Fruit fly (Drosophila melanogaster) whole organism, pupa: ENCODE results near the gene beat-Ic.

Experiments used
- CG10348 ChIP-seq: fragments of 200-800 bp; sonication (Bioruptor generic); IDR thresholded peaks from 2 replicates; pipeline ENCODE4 v1.3.6; 2022; ENCODE audit warnings: missing biosample characterization, missing genetic modification characterization
- CG12605 ChIP-seq: fragments of 200-800 bp; sonication (Bioruptor generic); IDR thresholded peaks from 2 replicates; pipeline ENCODE4 v1.3.6; 2022; ENCODE audit warnings: missing biosample characterization, missing genetic modification characterization
- CG13204 ChIP-seq: fragments of 200-800 bp; sonication (Bioruptor generic); optimal IDR thresholded peaks from 2 replicates; lab custom pipeline; 2018; ENCODE audit warnings: missing biosample characterization, mild to moderate bottlenecking, missing genetic modification characterization, moderate library complexity
- CG14655 ChIP-seq: fragments of 200-800 bp; sonication (Bioruptor generic); optimal IDR thresholded peaks from 3 replicates; lab custom pipeline; 2017; ENCODE audit warnings: mild to moderate bottlenecking, missing biosample characterization, missing genetic modification reagents, missing genetic modification characterization
- CG15710 ChIP-seq: fragments of 200-800 bp; sonication (Bioruptor generic); optimal IDR thresholded peaks from 2 replicates; lab custom pipeline; 2018; ENCODE audit warnings: missing biosample characterization, mild to moderate bottlenecking, missing genetic modification characterization, moderate library complexity
- CG17806 ChIP-seq: fragments of 200-800 bp; sonication (Bioruptor generic); optimal IDR thresholded peaks from 2 replicates; lab custom pipeline; 2018; ENCODE audit warnings: missing biosample characterization, mild to moderate bottlenecking, missing genetic modification characterization, moderate library complexity
- CG32121 ChIP-seq: fragments of 200-800 bp; sonication (Bioruptor generic); IDR thresholded peaks from 2 replicates; pipeline ENCODE4 v1.3.6; 2022; ENCODE audit warnings: missing biosample characterization, missing genetic modification characterization
- CG34367 ChIP-seq: fragments of 200-800 bp; sonication (Bioruptor generic); optimal IDR thresholded peaks from 2 replicates; lab custom pipeline; 2018; ENCODE audit warnings: missing biosample characterization, mild to moderate bottlenecking, missing genetic modification characterization
- CG4496 ChIP-seq: fragments of 200-800 bp; sonication (Bioruptor generic); IDR thresholded peaks from 3 replicates; pipeline ENCODE4 v1.3.6; 2022; ENCODE audit warnings: missing biosample characterization, missing genetic modification characterization
- CG8159 ChIP-seq: fragments of 200-800 bp; sonication (Bioruptor generic); optimal IDR thresholded peaks from 3 replicates; lab custom pipeline; 2018; ENCODE audit warnings: missing biosample characterization, mild to moderate bottlenecking, missing genetic modification characterization, moderate library complexity
- CG8301 ChIP-seq: fragments of 200-800 bp; sonication (Bioruptor generic); optimal IDR thresholded peaks from 2 replicates; lab custom pipeline; 2018; ENCODE audit warnings: missing biosample characterization, mild to moderate bottlenecking, missing genetic modification characterization
- CG9948 ChIP-seq: fragments of 200-800 bp; sonication (Bioruptor generic); optimal IDR thresholded peaks from 2 replicates; lab custom pipeline; 2018; ENCODE audit warnings: missing biosample characterization, mild to moderate bottlenecking, missing genetic modification characterization, moderate library complexity
- D1 ChIP-seq: fragments of 200-800 bp; sonication (Bioruptor generic); optimal IDR thresholded peaks from 2 replicates; lab custom pipeline; 2018; ENCODE audit warnings: missing biosample characterization, mild to moderate bottlenecking, missing genetic modification characterization, moderate library complexity
- EcR ChIP-seq: fragments of 200-800 bp; sonication (Bioruptor generic); optimal IDR thresholded peaks from 3 replicates; lab custom pipeline; 2019; ENCODE audit warnings: missing biosample characterization, missing genetic modification characterization, mild to moderate bottlenecking, moderate library complexity, missing genetic modification reagents
- Ets98B ChIP-seq: fragments of 200-800 bp; sonication (Bioruptor generic); IDR thresholded peaks from 2 replicates; pipeline ENCODE4 v1.3.6; 2022; ENCODE audit warnings: missing biosample characterization, missing genetic modification characterization
- Pif1A ChIP-seq: fragments of 200-800 bp; sonication (Bioruptor generic); optimal IDR thresholded peaks from 3 replicates; lab custom pipeline; 2016; ENCODE audit warnings: missing biosample characterization, missing genetic modification characterization
- Pif1B ChIP-seq: fragments of 200-800 bp; sonication (Bioruptor generic); optimal IDR thresholded peaks from 3 replicates; lab custom pipeline; 2016; ENCODE audit warnings: missing biosample characterization, missing genetic modification characterization
- Snoo ChIP-seq: fragments of 200-800 bp; sonication (Bioruptor generic); optimal IDR thresholded peaks from 3 replicates; lab custom pipeline; 2017; ENCODE audit warnings: missing biosample characterization, mild to moderate bottlenecking, missing genetic modification characterization, inconsistent platforms
- fd96Ca ChIP-seq: fragments of 200-800 bp; sonication (Bioruptor generic); IDR thresholded peaks from 3 replicates; pipeline ENCODE4 v1.3.6; 2022; ENCODE audit warnings: missing biosample characterization, missing genetic modification characterization
- gl ChIP-seq: fragments of 200-800 bp; sonication (Bioruptor generic); optimal IDR thresholded peaks from 2 replicates; lab custom pipeline; 2018; ENCODE audit warnings: missing biosample characterization, mild to moderate bottlenecking, missing genetic modification characterization
- rn ChIP-seq: fragments of 200-800 bp; sonication (Bioruptor generic); IDR thresholded peaks from 2 replicates; pipeline ENCODE4 v1.3.6; 2022; ENCODE audit warnings: missing biosample characterization, missing genetic modification characterization

Gene beat-Ic

DNA sequence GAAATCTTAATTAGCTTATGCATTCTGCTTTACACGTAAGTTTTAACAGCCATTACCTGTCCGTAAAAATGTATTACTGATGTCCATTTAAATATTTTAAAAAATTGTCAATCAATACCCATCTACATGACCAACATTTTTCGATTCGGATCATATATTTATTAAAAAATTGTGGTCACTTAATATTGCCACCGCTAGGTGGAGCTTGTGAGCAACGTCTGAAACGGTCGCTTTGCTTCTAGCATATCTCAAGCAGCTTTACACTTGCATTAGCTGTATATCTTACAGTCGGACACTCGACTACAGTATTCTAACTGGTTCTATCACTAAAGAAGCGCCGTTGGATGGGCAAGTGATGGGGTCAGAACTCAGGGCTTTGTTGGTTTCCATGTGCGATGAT is 26.6 kb downstream of the beat-Ic start:
- TF ChIP-seq EcR (GFP tag; lab: Kevin White, UChicago) (no peak), CG17806 (tag; lab: Kevin White, UChicago) (no peak), D1 (tag; lab: Kevin White, UChicago) (no peak), CG12605 (GFP tag; lab: Robert Waterston, UW) (no peak), Pif1B (GFP tag; lab: Kevin White, UChicago) (no peak), CG9948 (tag; lab: Kevin White, UChicago) (no peak), CG8159 (tag; lab: Kevin White, UChicago) (no peak)
- TF ChIP-seq, all 21 proteins: peak for 0

DNA sequence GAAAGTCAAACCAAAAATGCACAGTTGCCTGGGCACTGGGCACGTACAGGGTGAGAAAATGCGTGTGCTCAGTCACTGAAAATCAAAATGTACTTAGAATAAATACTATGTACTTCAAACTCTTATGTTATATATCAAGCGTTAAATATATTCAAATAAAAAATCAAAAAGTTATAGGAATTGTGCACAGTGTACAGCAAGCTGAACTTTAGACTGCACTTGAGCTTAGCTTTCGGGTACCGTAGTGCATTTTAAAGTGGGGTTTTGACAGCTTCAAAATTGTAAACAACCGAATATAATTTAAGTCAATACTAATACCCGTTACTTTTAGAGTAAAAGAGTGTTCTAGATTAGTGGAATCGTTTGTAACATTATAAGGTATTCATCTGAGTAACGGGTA is 40.2 kb downstream of the beat-Ic start:
- no peak for TF ChIP-seq Pif1B (GFP tag; lab: Kevin White, UChicago)
- TF ChIP-seq CG8301 (tag; lab: Kevin White, UChicago), result no peak
- TF ChIP-seq Pif1A (GFP tag; lab: Kevin White, UChicago), result no peak
- TF ChIP-seq CG14655 (GFP tag; lab: Kevin White, UChicago), result no peak
- TF ChIP-seq CG32121 (GFP tag; lab: Robert Waterston, UW), result no peak
- no peak for TF ChIP-seq CG9948 (tag; lab: Kevin White, UChicago)
- no peak for TF ChIP-seq rn
- TF ChIP-seq CG13204 (GFP tag; lab: Kevin White, UChicago), result no peak
- no peak for TF ChIP-seq CG34367
- TF ChIP-seq CG15710 (tag; lab: Kevin White, UChicago), result no peak
- no peak for TF ChIP-seq CG10348 (GFP tag; lab: Robert Waterston, UW)
- TF ChIP-seq EcR (GFP tag; lab: Kevin White, UChicago), result no peak
- no peak for TF ChIP-seq Snoo (tag; lab: Kevin White, UChicago)
- TF ChIP-seq CG4496, result no peak
- no peak for TF ChIP-seq fd96Ca
- no peak for TF ChIP-seq D1 (tag; lab: Kevin White, UChicago)
- TF ChIP-seq, all 21 proteins: peak for 0

DNA sequence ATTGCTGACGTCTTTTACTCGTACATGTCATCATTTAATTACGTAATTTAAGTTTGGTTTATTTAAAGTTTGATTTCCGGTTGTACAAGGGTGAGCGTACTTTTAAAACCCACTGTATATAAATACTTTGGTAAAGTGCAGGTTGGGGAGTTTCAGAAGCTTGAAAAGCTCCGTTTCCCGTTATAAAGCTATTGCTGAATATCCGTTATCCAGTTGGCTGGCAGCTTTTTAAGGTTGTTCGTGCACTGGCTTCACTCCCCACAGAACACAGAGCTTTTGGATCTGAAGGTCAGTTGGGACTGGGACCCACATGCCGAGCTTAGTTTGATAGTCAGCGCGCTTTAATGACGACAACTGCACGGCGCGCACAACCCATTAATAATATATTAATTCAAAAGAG is 41.6 kb downstream of the beat-Ic start, which contains the start of the genes BicC and CG45084:
BicC (plus strand) TSS at position 321 of the 400 bp plus-strand sequence.
CG45084 (plus strand) TSS at position 321 of the 400 bp plus-strand sequence.
- TF ChIP-seq CG17806 (tag; lab: Kevin White, UChicago), result no peak
- no peak for TF ChIP-seq CG8301 (tag; lab: Kevin White, UChicago)
- no peak for TF ChIP-seq EcR (GFP tag; lab: Kevin White, UChicago)
- TF ChIP-seq Ets98B, result no peak
- no peak for TF ChIP-seq Pif1A (GFP tag; lab: Kevin White, UChicago)
- TF ChIP-seq rn, result no peak
- TF ChIP-seq Snoo (tag; lab: Kevin White, UChicago), result no peak
- no peak for TF ChIP-seq Pif1B (GFP tag; lab: Kevin White, UChicago)
- TF ChIP-seq CG4496, result no peak
- no peak for TF ChIP-seq CG32121 (GFP tag; lab: Robert Waterston, UW)
- TF ChIP-seq CG8159 (tag; lab: Kevin White, UChicago), result no peak
- TF ChIP-seq gl (tag; lab: Kevin White, UChicago), result no peak
- TF ChIP-seq, all 21 proteins: peak for 0

DNA sequence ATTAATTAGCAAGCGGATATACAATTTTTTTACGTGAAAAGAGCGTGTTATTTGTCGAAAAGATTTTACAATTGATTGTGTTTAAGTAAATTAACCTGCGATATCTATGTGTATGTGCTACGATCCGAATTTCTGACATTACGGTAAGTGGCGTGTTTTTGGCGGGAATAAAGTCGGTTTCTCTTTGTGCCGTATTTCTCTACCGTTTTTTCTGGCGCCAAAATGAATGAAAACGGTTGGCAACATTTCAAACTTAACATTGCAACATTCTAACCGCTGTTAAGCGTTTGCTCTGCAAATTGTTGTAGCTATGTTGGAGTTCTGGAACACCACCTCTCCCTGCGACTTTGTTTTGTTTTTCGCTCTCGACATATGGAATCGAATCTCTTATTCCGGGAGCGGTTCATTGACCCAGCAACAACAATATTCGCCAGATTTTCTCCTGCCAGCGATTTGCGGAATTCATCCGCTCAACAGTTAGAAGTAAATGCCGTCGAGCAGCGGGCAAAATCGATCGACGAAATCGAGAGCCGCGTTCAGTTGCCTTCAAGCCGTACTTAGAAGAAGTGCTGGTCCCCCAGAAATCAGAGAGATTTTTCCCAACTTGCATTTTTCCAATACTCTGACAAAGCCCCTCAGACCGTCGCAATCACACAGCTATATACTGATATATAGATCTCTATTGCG is 42.4 kb downstream of the beat-Ic start:
- TF ChIP-seq D1 (tag; lab: Kevin White, UChicago) (no peak), CG13204 (GFP tag; lab: Kevin White, UChicago) (no peak), CG34367 (no peak), CG8301 (tag; lab: Kevin White, UChicago) (no peak), CG12605 (GFP tag; lab: Robert Waterston, UW) (no peak), CG4496 (no peak), CG32121 (GFP tag; lab: Robert Waterston, UW) (no peak), gl (tag; lab: Kevin White, UChicago) (no peak), Ets98B (no peak), CG9948 (tag; lab: Kevin White, UChicago) (no peak), EcR (GFP tag; lab: Kevin White, UChicago) (no peak), CG15710 (tag; lab: Kevin White, UChicago) (no peak), Pif1B (GFP tag; lab: Kevin White, UChicago) (no peak), CG14655 (GFP tag; lab: Kevin White, UChicago) (no peak), CG17806 (tag; lab: Kevin White, UChicago) (no peak), rn (no peak), fd96Ca (no peak)
- TF ChIP-seq, all 21 proteins: peak for 0

DNA sequence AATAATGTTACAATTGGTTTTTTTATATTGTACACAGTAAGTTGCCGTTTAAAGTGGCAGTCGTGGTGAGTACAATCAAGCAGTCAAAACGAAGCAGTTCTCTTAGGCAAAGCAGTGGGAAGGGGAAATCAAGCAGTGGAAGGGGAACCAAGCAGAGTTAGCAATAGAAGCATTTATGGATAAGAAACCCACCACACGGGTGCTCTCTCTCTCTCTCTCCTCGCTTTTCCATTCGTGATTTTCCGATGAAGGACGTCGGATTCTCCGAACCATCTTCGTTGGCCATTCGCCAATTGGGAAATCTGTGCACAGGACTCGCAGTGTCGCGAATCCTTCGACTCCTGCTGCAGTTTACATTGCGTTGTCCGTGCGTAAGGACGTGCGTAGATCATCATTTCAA is 49.6 kb downstream of the beat-Ic start, which contains the start of gene beat-Ia:
beat-Ia (plus strand) TSS at position 319 of the 400 bp plus-strand sequence.
- TF ChIP-seq gl (tag; lab: Kevin White, UChicago) (no peak), Snoo (tag; lab: Kevin White, UChicago) (no peak), CG12605 (GFP tag; lab: Robert Waterston, UW) (0 out of 2 replicates have a peak, but pooled peaks have one; percentile 45)
